Fruit fly (Drosophila melanogaster) S2 (cell line): ENCODE results near the gene sba.

Source experiments
- CG8478 ChIP-seq: fragments of >200 bp; optimal IDR thresholded peaks from 2 replicates; lab custom pipeline; 2018
- CTCF ChIP-seq, 2 experiments: fragments of >200 bp; optimal IDR thresholded peaks; 2 replicates each; lab custom pipeline; 2018

Gene sba

dm6 chr3R:23942965-23943413 is 20.2 kb upstream of the sba start, which contains the start of gene Gdh:
Gene Gdh, minus strand, starts transcription at chr3R:23943101.
- TF ChIP-seq CG8478 (lab: Kevin White, UChicago) (no peak), CTCF (optimal IDR thresholded peaks at IDR 0.05; lab: Kevin White, UChicago) (no peak)

- TF ChIP-seq CG8478 (lab: Kevin White, UChicago) (no peak), CTCF (optimal IDR thresholded peaks at IDR 0.05; lab: Kevin White, UChicago) (no peak)
Measured at dm6 chr3R:23942550-23942949, 19.8 kb upstream of the sba start.

dm6 chr3R:23941643-23942424 is 19.1 kb upstream of the sba start:
- no peak for TF ChIP-seq CG8478 (lab: Kevin White, UChicago)

dm6 chr3R:23940840-23941364 is 18.1 kb upstream of the sba start:
- TF ChIP-seq CG8478 (lab: Kevin White, UChicago) = no peak
- no peak for TF ChIP-seq CTCF (optimal IDR thresholded peaks at IDR 0.05; lab: Kevin White, UChicago)

dm6 chr3R:23939921-23940839 is 17.4 kb upstream of the sba start:
- TF ChIP-seq CTCF (optimal IDR thresholded peaks at IDR 0.05; lab: Kevin White, UChicago) (no peak), CG8478 (lab: Kevin White, UChicago) (no peak)

dm6 chr3R:23938564-23939122 is 15.9 kb upstream of the sba start:
- TF ChIP-seq CG8478 (lab: Kevin White, UChicago) (no peak), CTCF (optimal IDR thresholded peaks at IDR 0.05; lab: Kevin White, UChicago) (no peak)

- TF ChIP-seq CTCF (optimal IDR thresholded peaks at IDR 0.05; lab: Kevin White, UChicago) = no peak
- TF ChIP-seq CG8478 (lab: Kevin White, UChicago) = no peak
Measured at dm6 chr3R:23933684-23934575, 11.2 kb upstream of the sba start, which contains the start of gene CG5854. Gene CG5854, plus strand, starts transcription at chr3R:23933912.

dm6 chr3R:23933430-23933683 is 10.6 kb upstream of the sba start, which contains the start of gene RpS19b:
Gene RpS19b, minus strand, starts transcription at chr3R:23933530.
- TF ChIP-seq CG8478 (lab: Kevin White, UChicago) (no peak), CTCF (optimal IDR thresholded peaks at IDR 0.05; lab: Kevin White, UChicago) (no peak)

- TF ChIP-seq CTCF (optimal IDR thresholded peaks at IDR 0.05; lab: Kevin White, UChicago) (no peak), CG8478 (lab: Kevin White, UChicago) (no peak)
Measured at dm6 chr3R:23931095-23931728, 8.4 kb upstream of the sba start, which contains the start of the genes Rpt2 and CG13599. Gene Rpt2, minus strand, starts transcription at chr3R:23931558. Gene CG13599, plus strand, starts transcription at chr3R:23931639.

dm6 chr3R:23928950-23929602 is 6.3 kb upstream of the sba start, which contains the start of the genes CG43998, CG43999 and CG31142:
Gene CG43998, minus strand, starts transcription at chr3R:23929000.
Gene CG43999, minus strand, starts transcription at chr3R:23929000.
Gene CG31142, plus strand, starts transcription at chr3R:23929243.
- TF ChIP-seq CG8478 (lab: Kevin White, UChicago) = no peak
- no peak for TF ChIP-seq CTCF (optimal IDR thresholded peaks at IDR 0.05; lab: Kevin White, UChicago)

- TF ChIP-seq CTCF (optimal IDR thresholded peaks at IDR 0.05; lab: Kevin White, UChicago) (no peak), CG8478 (lab: Kevin White, UChicago) (no peak)
Measured at dm6 chr3R:23927429-23927828, 4.7 kb upstream of the sba start, which contains the start of gene CG13601. Gene CG13601, minus strand, starts transcription at chr3R:23927634.

dm6 chr3R:23924200-23924599 is 1.4 kb upstream of the sba start, which contains the start of gene Ndc1:
Gene Ndc1, plus strand, starts transcription at chr3R:23924399.
- TF ChIP-seq CG8478 (lab: Kevin White, UChicago) (no peak), CTCF (optimal IDR thresholded peaks at IDR 0.05; lab: Kevin White, UChicago) (no peak)
